Fruit fly (Drosophila melanogaster): ENCODE measurements around the gene GCS1.
A peak's percentile ranks its signal among the peaks of the same experiment; 100 is the strongest.

GCS1 gene

DNA sequence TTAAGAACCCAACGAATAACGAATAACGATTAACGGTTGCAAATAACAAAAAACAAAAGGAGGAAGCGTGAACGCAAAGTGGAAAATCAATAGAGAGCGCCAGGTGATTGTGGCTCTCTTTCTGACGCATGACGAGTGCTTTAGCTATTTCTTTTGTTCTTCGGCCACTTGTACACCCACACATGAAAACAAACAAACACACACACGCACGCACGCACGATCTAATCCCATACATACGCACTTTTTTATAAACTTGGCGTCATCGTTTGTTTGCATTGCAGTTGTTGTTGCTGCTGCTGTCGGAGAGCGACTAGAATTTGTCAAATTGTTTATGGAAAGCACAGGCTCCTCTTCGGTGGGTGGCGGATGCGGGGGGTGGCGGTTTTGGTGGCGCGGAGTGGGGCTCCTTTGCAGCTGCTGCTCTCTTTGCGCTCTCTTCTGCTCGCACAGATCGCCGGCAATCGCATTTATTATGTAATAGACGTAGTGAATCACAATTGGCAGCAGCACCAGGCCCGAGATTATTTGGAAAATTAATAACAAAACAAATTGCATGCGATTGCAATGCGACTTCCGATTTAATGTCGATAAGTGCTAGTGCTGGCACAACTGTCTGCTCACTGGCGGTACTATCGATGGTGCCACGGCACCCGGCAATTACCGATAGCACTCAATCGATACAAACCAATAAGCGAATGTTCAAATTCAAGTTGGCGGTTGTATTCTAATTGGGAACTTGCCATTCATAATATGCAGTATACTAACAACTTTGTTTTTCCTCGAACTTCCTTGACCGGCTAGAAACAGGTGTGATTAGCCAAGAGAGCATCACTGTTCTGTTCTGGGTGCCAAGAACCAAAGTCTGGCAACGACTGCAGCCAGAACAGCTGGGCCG, 8.6 kb downstream of the GCS1 start (continued):
- TF ChIP-seq Dip3 (GFP tag; optimal IDR thresholded peaks at IDR 0.05) (peak; percentile 52), al (GFP tag; IDR thresholded peaks at IDR 0.05) (peak; percentile 49), CG6765 (GFP tag; optimal IDR thresholded peaks at IDR 0.05) (no peak), fu2 (GFP tag; optimal IDR thresholded peaks at IDR 0.05) (peak; percentile 8), CG34376 (GFP tag; optimal IDR thresholded peaks at IDR 0.05) (no peak), klu (GFP tag; IDR thresholded peaks at IDR 0.05) (no peak), peb (GFP tag; IDR thresholded peaks at IDR 0.05) (no peak), C15 (GFP tag; IDR thresholded peaks at IDR 0.05) (no peak), CG12942 (GFP tag; optimal IDR thresholded peaks at IDR 0.05) (peak; percentile 44), MTF-1 (GFP tag; optimal IDR thresholded peaks at IDR 0.05; ENCODE audit: borderline replicate concordance) (no peak), oc (tag; optimal IDR thresholded peaks at IDR 0.05) (peak; percentile 13), CG3726 (GFP tag; IDR thresholded peaks at IDR 0.05) (no peak), grau (tag; optimal IDR thresholded peaks at IDR 0.05) (peak; percentile 59), Bgb (GFP tag; IDR thresholded peaks at IDR 0.05; ENCODE audit: partially characterized antibody) (peak; percentile 88), wor (GFP tag; IDR thresholded peaks at IDR 0.05) (no peak), Oli (tag; optimal IDR thresholded peaks at IDR 0.05) (no peak), maf-S (GFP tag; optimal IDR thresholded peaks at IDR 0.05) (peak; percentile 33), CG12391 (tag; optimal IDR thresholded peaks at IDR 0.05) (peak; percentile 63), CG7786 (GFP tag; optimal IDR thresholded peaks at IDR 0.05) (peak; percentile 59), Dek (tag; optimal IDR thresholded peaks at IDR 0.05) (peak; percentile 14), cg (GFP tag; optimal IDR thresholded peaks at IDR 0.05) (peak; percentile 93), bab2 (GFP tag; optimal IDR thresholded peaks at IDR 0.05) (no peak), CG7357 (GFP tag; IDR thresholded peaks at IDR 0.05) (no peak), CG10267 (tag; optimal IDR thresholded peaks at IDR 0.05) (peak; percentile 45), CG31224 (GFP tag; IDR thresholded peaks at IDR 0.05) (no peak), Nf-YC (tag; optimal IDR thresholded peaks at IDR 0.05) (peak; percentile 8), CG1233 (GFP tag; optimal IDR thresholded peaks at IDR 0.05) (no peak), CG8290 (GFP tag; optimal IDR thresholded peaks at IDR 0.05) (peak; percentile 22), CG8290 (tag; optimal IDR thresholded peaks at IDR 0.05) (peak in 1 of 2 experiments; percentile 79), dan (GFP tag; IDR thresholded peaks at IDR 0.05) (no peak), PHDP (tag; optimal IDR thresholded peaks at IDR 0.05) (no peak), CG1832 (GFP tag; optimal IDR thresholded peaks at IDR 0.05) (no peak), BtbVII (GFP tag; optimal IDR thresholded peaks at IDR 0.05) (peak; percentile 56), Deaf1 (tag; optimal IDR thresholded peaks at IDR 0.05) (no peak), onecut (GFP tag; IDR thresholded peaks at IDR 0.05) (peak; percentile 99), sqz (GFP tag; optimal IDR thresholded peaks at IDR 0.05) (peak; percentile 68), NfI (GFP tag; optimal IDR thresholded peaks at IDR 0.05) (peak; percentile 43), CG15479 (GFP tag; optimal IDR thresholded peaks at IDR 0.05) (no peak), schlank (tag; optimal IDR thresholded peaks at IDR 0.05) (no peak), zen (tag; optimal IDR thresholded peaks at IDR 0.05) (peak; percentile 41), slp2 (GFP tag; optimal IDR thresholded peaks at IDR 0.05) (peak; percentile 31), bigmax (GFP tag; optimal IDR thresholded peaks at IDR 0.05) (no peak), sc (optimal IDR thresholded peaks at IDR 0.05) (no peak), sc (GFP tag; optimal IDR thresholded peaks at IDR 0.05) (no peak), CG14441 (GFP tag; IDR thresholded peaks at IDR 0.05) (no peak), CG5245 (GFP tag; optimal IDR thresholded peaks at IDR 0.05) (no peak), mam (GFP tag; optimal IDR thresholded peaks at IDR 0.05) (peak; percentile 68), ara (GFP tag; IDR thresholded peaks at IDR 0.05) (no peak), twi (tag; optimal IDR thresholded peaks at IDR 0.05) (peak; percentile 15), CG1603 (tag; optimal IDR thresholded peaks at IDR 0.05) (peak; percentile 89)
